Fruit fly (Drosophila melanogaster) whole organism, embryonic: ENCODE results near the gene prd1.

Experiments
- Antp ChIP-seq: fragments of 200-800 bp; sonication (Bioruptor generic); optimal IDR thresholded peaks from 3 replicates; lab custom pipeline; 2016; ENCODE audit warnings: missing biosample characterization, missing genetic modification characterization
- CG10366 ChIP-seq: fragments of 200-800 bp; sonication (Bioruptor generic); IDR thresholded peaks from 2 replicates; pipeline ENCODE4 v1.3.6; 2022; ENCODE audit warnings: missing biosample characterization, missing genetic modification characterization
- CG12942 ChIP-seq: fragments of 200-800 bp; sonication (Bioruptor generic); optimal IDR thresholded peaks from 3 replicates; lab custom pipeline; 2016; ENCODE audit warnings: missing biosample characterization, missing genetic modification characterization
- CG15514 ChIP-seq: fragments of 200-800 bp; sonication (Bioruptor generic); optimal IDR thresholded peaks from 3 replicates; lab custom pipeline; 2017; ENCODE audit warnings: missing biosample characterization, missing genetic modification characterization, mild to moderate bottlenecking, moderate library complexity, missing genetic modification reagents
- CG15601 ChIP-seq: fragments of 200-800 bp; sonication (Bioruptor generic); optimal IDR thresholded peaks from 3 replicates; lab custom pipeline; 2019; ENCODE audit warnings: missing biosample characterization, mild to moderate bottlenecking, missing genetic modification characterization, moderate library complexity
- CG16813 ChIP-seq: fragments of 200-800 bp; sonication (Bioruptor generic); IDR thresholded peaks from 3 replicates; pipeline ENCODE4 v1.3.6; 2022; ENCODE audit warnings: missing biosample characterization, missing genetic modification characterization; ENCODE audit not compliant: partially characterized antibody
- CG17361 ChIP-seq: fragments of 200-800 bp; sonication (Bioruptor generic); IDR thresholded peaks from 3 replicates; pipeline ENCODE4 v1.3.6; 2022; ENCODE audit warnings: missing biosample characterization, missing genetic modification characterization
- CG1792 ChIP-seq: fragments of 200-800 bp; sonication (Bioruptor generic); optimal IDR thresholded peaks from 2 replicates; lab custom pipeline; 2016; ENCODE audit warnings: missing biosample characterization, missing genetic modification characterization
- CG18476 ChIP-seq: fragments of 200-800 bp; sonication (Bioruptor generic); optimal IDR thresholded peaks from 2 replicates; lab custom pipeline; 2016; ENCODE audit warnings: missing biosample characterization, mild to moderate bottlenecking, missing genetic modification characterization
- CG18764 ChIP-seq: fragments of 200-800 bp; sonication (Bioruptor generic); optimal IDR thresholded peaks from 3 replicates; lab custom pipeline; 2016; ENCODE audit warnings: missing biosample characterization, missing genetic modification characterization
- CG34376 ChIP-seq: fragments of 200-800 bp; sonication (Bioruptor generic); optimal IDR thresholded peaks from 2 replicates; lab custom pipeline; 2018; ENCODE audit warnings: missing biosample characterization, mild to moderate bottlenecking, missing genetic modification characterization
- CG3838 ChIP-seq: fragments of 200-800 bp; sonication (Bioruptor generic); optimal IDR thresholded peaks from 3 replicates; lab custom pipeline; 2016; ENCODE audit warnings: missing biosample characterization, missing genetic modification characterization
- CG3995 ChIP-seq: fragments of 200-800 bp; sonication (Bioruptor generic); optimal IDR thresholded peaks from 3 replicates; lab custom pipeline; 2016; ENCODE audit warnings: missing biosample characterization, missing genetic modification characterization
- CG42726 ChIP-seq: fragments of 200-800 bp; sonication (Bioruptor generic); IDR thresholded peaks from 2 replicates; pipeline ENCODE4 v1.3.6; 2022; ENCODE audit warnings: missing biosample characterization, missing genetic modification characterization; ENCODE audit not compliant: partially characterized antibody
- CG4424 ChIP-seq: fragments of 200-800 bp; sonication (Bioruptor generic); optimal IDR thresholded peaks from 3 replicates; lab custom pipeline; 2016; ENCODE audit warnings: missing biosample characterization, missing genetic modification characterization
- CG6683 ChIP-seq: fragments of 200-800 bp; sonication (Bioruptor generic); optimal IDR thresholded peaks from 2 replicates; lab custom pipeline; 2017; ENCODE audit warnings: missing biosample characterization, mild to moderate bottlenecking, missing genetic modification characterization, missing genetic modification reagents
- CG6791 ChIP-seq: fragments of 200-800 bp; sonication (Bioruptor generic); IDR thresholded peaks from 3 replicates; pipeline ENCODE4 v1.3.6; 2022; ENCODE audit warnings: missing biosample characterization, missing genetic modification characterization; ENCODE audit not compliant: partially characterized antibody
- CG7372 ChIP-seq: fragments of 200-800 bp; sonication (Bioruptor generic); IDR thresholded peaks from 2 replicates; pipeline ENCODE4 v1.3.6; 2022; ENCODE audit warnings: missing biosample characterization, missing genetic modification characterization
- CG8089 ChIP-seq: fragments of 200-800 bp; sonication (Bioruptor generic); optimal IDR thresholded peaks from 3 replicates; lab custom pipeline; 2016; ENCODE audit warnings: missing biosample characterization, missing genetic modification characterization
- Dfd ChIP-seq, 2 experiments: fragments of >200 bp; optimal IDR thresholded peaks; 2 replicates each; lab custom pipeline; 2017; ENCODE audit warnings: missing biosample characterization in 2 of 2, missing genetic modification characterization in 2 of 2
- Fer2 ChIP-seq: fragments of 200-800 bp; sonication (Bioruptor generic); optimal IDR thresholded peaks from 2 replicates; lab custom pipeline; 2018; ENCODE audit warnings: missing biosample characterization, mild to moderate bottlenecking, missing genetic modification characterization, moderate library complexity
- Fer3 ChIP-seq: fragments of 200-800 bp; sonication (Bioruptor generic); optimal IDR thresholded peaks from 2 replicates; lab custom pipeline; 2018; ENCODE audit warnings: missing biosample characterization, mild to moderate bottlenecking, missing genetic modification characterization, moderate library complexity
- Max ChIP-seq: fragments of 200-800 bp; sonication (Bioruptor generic); optimal IDR thresholded peaks from 2 replicates; lab custom pipeline; 2016; ENCODE audit warnings: missing biosample characterization, mild to moderate bottlenecking, missing genetic modification characterization
- Mes4 ChIP-seq: fragments of 200-800 bp; sonication (Bioruptor generic); optimal IDR thresholded peaks from 2 replicates; lab custom pipeline; 2016; ENCODE audit warnings: missing biosample characterization, missing genetic modification characterization
- Sox100B ChIP-seq: fragments of 200-800 bp; sonication (Bioruptor generic); optimal IDR thresholded peaks from 3 replicates; lab custom pipeline; 2018; ENCODE audit warnings: missing biosample characterization, mild to moderate bottlenecking, missing genetic modification characterization
- Spps ChIP-seq: fragments of 200-800 bp; sonication (Bioruptor generic); optimal IDR thresholded peaks from 2 replicates; lab custom pipeline; 2018; ENCODE audit warnings: missing biosample characterization, mild to moderate bottlenecking, missing genetic modification characterization
- Ssrp ChIP-seq: fragments of 200-800 bp; sonication (Bioruptor generic); optimal IDR thresholded peaks from 2 replicates; lab custom pipeline; 2018; ENCODE audit warnings: missing biosample characterization, mild to moderate bottlenecking, missing genetic modification characterization, moderate library complexity
- ac ChIP-seq: fragments of 200-800 bp; sonication (Bioruptor generic); optimal IDR thresholded peaks from 3 replicates; lab custom pipeline; 2017; ENCODE audit warnings: missing biosample characterization, mild to moderate bottlenecking, missing genetic modification characterization
- chinmo ChIP-seq: fragments of 200-800 bp; sonication (Bioruptor generic); IDR thresholded peaks from 4 replicates; pipeline ENCODE4 v1.3.6; 2022; ENCODE audit warnings: missing biosample characterization, missing genetic modification characterization; ENCODE audit not compliant: partially characterized antibody
- chn ChIP-seq: fragments of 200-800 bp; sonication (Bioruptor generic); optimal IDR thresholded peaks from 2 replicates; lab custom pipeline; 2016; ENCODE audit warnings: missing biosample characterization, missing genetic modification characterization
- corto ChIP-seq: fragments of 200-800 bp; sonication (Bioruptor generic); optimal IDR thresholded peaks from 2 replicates; lab custom pipeline; 2016; ENCODE audit warnings: missing biosample characterization, mild to moderate bottlenecking, missing genetic modification characterization, moderate library complexity
- crp ChIP-seq, 2 experiments: fragments of 200-800 bp; sonication (Bioruptor generic); optimal IDR thresholded peaks; 2 replicates in 1 of 2; 3 replicates in 1 of 2; lab custom pipeline; 2017; ENCODE audit warnings: missing biosample characterization in 2 of 2, missing genetic modification characterization in 2 of 2, mild to moderate bottlenecking in 1 of 2, moderate library complexity in 1 of 2
- dpn ChIP-seq, 2 experiments: fragments of 200-800 bp; sonication (Bioruptor generic); optimal IDR thresholded peaks; 3 replicates each; lab custom pipeline; 2016; ENCODE audit warnings: missing biosample characterization in 2 of 2, missing genetic modification characterization in 2 of 2
- fd3F ChIP-seq: fragments of 200-800 bp; sonication (Bioruptor generic); optimal IDR thresholded peaks from 2 replicates; lab custom pipeline; 2018; ENCODE audit warnings: missing biosample characterization, mild to moderate bottlenecking, missing genetic modification characterization, moderate library complexity
- gro ChIP-seq: fragments of 200-800 bp; sonication (Bioruptor generic); optimal IDR thresholded peaks from 2 replicates; lab custom pipeline; 2016; ENCODE audit warnings: missing biosample characterization, missing genetic modification characterization
- ind ChIP-seq: fragments of 200-800 bp; sonication (Bioruptor generic); optimal IDR thresholded peaks from 3 replicates; lab custom pipeline; 2016; ENCODE audit warnings: missing biosample characterization, missing genetic modification characterization
- jumu ChIP-seq: fragments of 200-800 bp; sonication (Bioruptor generic); optimal IDR thresholded peaks from 3 replicates; lab custom pipeline; 2016; ENCODE audit warnings: missing biosample characterization, missing genetic modification characterization
- kah ChIP-seq: fragments of 200-800 bp; sonication (Bioruptor generic); optimal IDR thresholded peaks from 2 replicates; lab custom pipeline; 2018; ENCODE audit warnings: missing biosample characterization, mild to moderate bottlenecking, missing genetic modification characterization
- klu ChIP-seq: fragments of 200-800 bp; sonication (Bioruptor generic); IDR thresholded peaks from 2 replicates; pipeline ENCODE4 v1.3.6; 2022; ENCODE audit warnings: missing biosample characterization, missing genetic modification characterization
- mirr ChIP-seq: fragments of 200-800 bp; sonication (Bioruptor generic); optimal IDR thresholded peaks from 3 replicates; lab custom pipeline; 2018; ENCODE audit warnings: missing biosample characterization, mild to moderate bottlenecking, missing genetic modification characterization
- nau ChIP-seq: fragments of 200-800 bp; sonication (Bioruptor generic); optimal IDR thresholded peaks from 3 replicates; lab custom pipeline; 2017; ENCODE audit warnings: missing biosample characterization, mild to moderate bottlenecking, missing genetic modification characterization, missing genetic modification reagents
- nerfin-2 ChIP-seq: fragments of 200-800 bp; sonication (Bioruptor generic); IDR thresholded peaks from 2 replicates; pipeline ENCODE4 v1.3.6; 2022; ENCODE audit warnings: missing biosample characterization, missing genetic modification characterization; ENCODE audit not compliant: partially characterized antibody
- pnt ChIP-seq: fragments of 200-800 bp; sonication (Bioruptor generic); optimal IDR thresholded peaks from 3 replicates; lab custom pipeline; 2016; ENCODE audit warnings: missing biosample characterization, missing genetic modification characterization
- repo ChIP-seq: fragments of 200-800 bp; sonication (Bioruptor generic); optimal IDR thresholded peaks from 2 replicates; lab custom pipeline; 2016; ENCODE audit warnings: missing biosample characterization, missing genetic modification characterization
- sc ChIP-seq, 3 experiments: fragments of >200 bp in 2 of 3; fragments of 200-800 bp in 1 of 3; sonication (Bioruptor generic) in 1 of 3; optimal IDR thresholded peaks; 2 replicates in 2 of 3; 3 replicates in 1 of 3; lab custom pipeline; 2017; ENCODE audit warnings: mild to moderate bottlenecking in 1 of 3, missing biosample characterization in 1 of 3, missing genetic modification characterization in 1 of 3, missing genetic modification reagents in 1 of 3
- trh ChIP-seq: fragments of 200-800 bp; sonication (Bioruptor generic); optimal IDR thresholded peaks from 2 replicates; lab custom pipeline; 2016; ENCODE audit warnings: missing biosample characterization, missing genetic modification characterization
- unc-4 ChIP-seq: fragments of 200-800 bp; sonication (Bioruptor generic); IDR thresholded peaks from 2 replicates; pipeline ENCODE4 v1.3.6; 2022; ENCODE audit warnings: missing biosample characterization, missing genetic modification characterization; ENCODE audit not compliant: partially characterized antibody
- z ChIP-seq: fragments of 200-800 bp; sonication (Bioruptor generic); IDR thresholded peaks from 3 replicates; pipeline ENCODE4 v1.3.6; 2022; ENCODE audit warnings: missing biosample characterization, missing genetic modification characterization

Gene prd1

dm6 chr3R:11760669-11761387 lies 26.0 kb downstream of the prd1 start (continued):
- TF ChIP-seq chn (GFP tag; lab: Kevin White, UChicago) (peak; percentile 100), CG15514 (peak; percentile 96), Max (GFP tag; lab: Kevin White, UChicago) (peak; percentile 100), Fer2 (tag; lab: Kevin White, UChicago) (peak; percentile 99), CG15601 (tag; lab: Kevin White, UChicago) (peak; percentile 99), gro (GFP tag; lab: Kevin White, UChicago) (peak; percentile 100), Spps (tag; lab: Kevin White, UChicago) (peak; percentile 99), mirr (peak; percentile 100), Dfd (GFP tag; optimal IDR thresholded peaks at IDR 0.05; lab: Kevin White, UChicago) (peak in 1 of 2 experiments; percentile 29), CG16813 (no peak), CG17361 (GFP tag; lab: Robert Waterston, UW) (no peak), CG4424 (GFP tag; lab: Kevin White, UChicago) (peak; percentile 100), CG18476 (GFP tag; lab: Kevin White, UChicago) (peak; percentile 99), Ssrp (tag; lab: Kevin White, UChicago) (peak; percentile 100), crp (GFP tag; optimal IDR thresholded peaks at IDR 0.05; lab: Kevin White, UChicago) (peak; percentile 45 to 81), fd3F (GFP tag; lab: Kevin White, UChicago) (peak; percentile 100), dpn (GFP tag; optimal IDR thresholded peaks at IDR 0.05; lab: Kevin White, UChicago) (peak; percentile 100), klu (GFP tag; lab: Robert Waterston, UW) (no peak), CG6791 (no peak), CG6683 (GFP tag; lab: Kevin White, UChicago) (peak; percentile 99), CG10366 (GFP tag; lab: Robert Waterston, UW) (no peak), Sox100B (GFP tag; lab: Kevin White, UChicago) (peak; percentile 99), CG7372 (GFP tag; lab: Robert Waterston, UW) (no peak), Mes4 (peak; percentile 100), CG42726 (no peak), z (no peak), trh (GFP tag; lab: Kevin White, UChicago) (peak; percentile 99), corto (GFP tag; lab: Kevin White, UChicago) (peak; percentile 100), Fer3 (tag; lab: Kevin White, UChicago) (peak; percentile 100), unc-4 (GFP tag; lab: Robert Waterston, UW) (no peak), pnt (GFP tag; lab: Kevin White, UChicago) (peak; percentile 100), CG18764 (GFP tag; lab: Kevin White, UChicago) (peak; percentile 100), CG3995 (GFP tag; lab: Kevin White, UChicago) (peak; percentile 90), repo (GFP tag; lab: Kevin White, UChicago) (peak; percentile 100), kah (GFP tag; lab: Kevin White, UChicago) (peak; percentile 99), nau (GFP tag; lab: Kevin White, UChicago) (peak; percentile 99), sc (optimal IDR thresholded peaks at IDR 0.05; lab: Kevin White, UChicago) (no peak), sc (GFP tag; optimal IDR thresholded peaks at IDR 0.05; lab: Kevin White, UChicago) (peak; percentile 100), chinmo (GFP tag; lab: Robert Waterston, UW) (no peak), CG8089 (peak; percentile 100), CG34376 (GFP tag; lab: Kevin White, UChicago) (peak; percentile 100), CG1792 (GFP tag; lab: Kevin White, UChicago) (peak; percentile 100), ind (peak; percentile 100), ac (peak; percentile 99), CG12942 (GFP tag; lab: Kevin White, UChicago) (peak; percentile 100), nerfin-2 (GFP tag; lab: Robert Waterston, UW) (no peak), CG3838 (GFP tag; lab: Kevin White, UChicago) (peak; percentile 99), Antp (peak; percentile 100), jumu (GFP tag; lab: Kevin White, UChicago) (peak; percentile 100)
